Worm (Caenorhabditis elegans): Measurements from ENCODE around the gene ZK380.6.
"Not testable (repeated sequence)": the region's sequence is repeated elsewhere in the genome, so short reads cannot be mapped to it uniquely, and the experiment has no call there.

Gene ZK380.6

DNA sequence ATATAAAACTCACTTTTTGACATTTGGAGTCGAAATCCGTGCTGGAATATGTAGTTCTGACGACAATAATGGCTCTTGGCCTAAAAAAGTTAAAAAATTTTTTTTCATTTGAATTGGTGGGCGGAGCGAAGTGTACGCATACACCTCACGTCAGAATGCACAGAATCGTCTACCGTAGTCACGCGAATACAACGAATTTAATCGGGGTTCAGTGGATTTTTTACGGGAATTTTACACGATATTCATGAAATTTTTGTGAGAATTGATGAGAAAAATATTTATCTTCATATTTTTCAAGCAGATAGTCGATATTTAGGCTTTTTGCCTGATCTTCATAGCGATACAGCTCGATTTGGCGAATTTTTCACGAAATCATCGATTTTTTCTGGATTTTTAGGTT lies 14.5 kb downstream of the ZK380.6 start, which contains the start of gene R09H3.3:
R09H3.3 (minus strand) TSS at position 101 of the 400 bp plus-strand sequence.
- TF ChIP-seq flt-1 (GFP tag; IDR thresholded peaks at IDR 0.05) (no peak), ceh-36 (tag; optimal IDR thresholded peaks at IDR 0.05) (no peak)

DNA sequence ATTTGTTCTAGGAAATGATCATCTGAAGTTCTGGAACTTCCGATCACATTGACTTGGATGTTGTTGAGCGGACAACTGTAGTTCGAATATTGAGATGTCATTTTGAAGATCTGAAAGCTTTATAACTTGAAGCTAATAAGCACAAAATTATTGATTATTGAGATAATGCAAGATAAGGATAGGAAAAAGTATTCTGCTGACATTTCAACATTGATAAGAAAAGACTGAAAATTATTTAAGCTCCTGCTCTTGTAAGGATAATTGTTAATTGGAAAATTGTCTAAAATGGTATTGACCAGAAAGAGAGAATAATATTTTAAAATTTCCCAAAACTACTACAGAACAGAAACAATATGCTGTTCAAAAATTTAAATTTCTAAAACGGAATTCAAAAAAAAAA lies 19.8 kb downstream of the ZK380.6 start, which contains the start of gene tbx-31:
tbx-31 (minus strand) TSS at position 101 of the 400 bp plus-strand sequence.
- TF ChIP-seq tra-4 (tag; optimal IDR thresholded peaks at IDR 0.05) (no peak), ama-1 (optimal IDR thresholded peaks at IDR 0.05) (no peak), flt-1 (GFP tag; IDR thresholded peaks at IDR 0.05) (no peak), hmbx-1 (tag; optimal IDR thresholded peaks at IDR 0.05) (no peak), aly-1 (tag; optimal IDR thresholded peaks at IDR 0.05) (no peak), F13C5.2 (tag; optimal IDR thresholded peaks at IDR 0.05) (no peak)

DNA sequence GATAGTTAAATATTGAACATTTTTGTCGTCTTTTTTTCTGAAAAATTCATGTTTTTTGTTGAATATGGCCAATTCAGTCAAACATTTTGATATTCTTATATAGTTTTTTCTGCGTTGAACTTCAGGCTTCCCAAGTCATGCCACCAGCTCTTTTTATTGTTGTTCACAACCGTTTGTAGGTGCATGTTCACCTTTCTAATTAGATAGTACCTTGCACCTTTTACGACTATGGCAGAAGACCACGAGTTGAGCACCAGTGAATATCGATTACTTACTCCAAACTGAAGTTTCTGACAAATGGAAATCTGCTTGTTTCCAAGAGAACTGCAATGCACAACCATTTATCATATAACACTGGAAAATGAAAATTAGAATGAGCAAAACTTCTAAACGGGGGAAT lies 21.6 kb downstream of the ZK380.6 start:
- no peak for TF ChIP-seq tra-4 (tag; optimal IDR thresholded peaks at IDR 0.05)
- no peak for TF ChIP-seq flt-1 (GFP tag; IDR thresholded peaks at IDR 0.05)
- TF ChIP-seq tbx-37 (GFP tag; conservative IDR thresholded peaks at IDR 0.05) = no peak
- no peak for TF ChIP-seq ets-7 (tag; optimal IDR thresholded peaks at IDR 0.05)
- no peak for TF ChIP-seq hmbx-1 (tag; optimal IDR thresholded peaks at IDR 0.05)
- TF ChIP-seq pes-1 (GFP tag; IDR thresholded peaks at IDR 0.05) = no peak
- TF ChIP-seq aly-1 (tag; optimal IDR thresholded peaks at IDR 0.05) = no peak

DNA sequence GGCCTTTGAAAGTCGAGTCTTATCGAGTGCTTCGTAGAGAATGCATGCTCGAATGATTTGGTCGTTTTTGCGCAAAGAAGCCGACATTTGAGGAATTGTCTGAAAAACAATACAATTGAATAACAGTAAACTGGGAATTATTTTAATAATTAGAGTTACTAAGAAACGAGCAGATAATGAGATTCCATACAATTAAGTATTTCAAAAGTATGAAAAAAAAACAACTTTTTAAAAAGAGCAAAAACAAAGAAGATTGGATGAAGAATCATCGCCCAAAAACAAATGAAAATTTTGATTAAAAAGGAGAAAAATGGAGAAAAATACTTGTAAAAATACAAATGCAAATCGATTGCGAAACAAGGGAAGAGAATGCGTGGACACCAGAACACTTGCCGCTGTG lies 23.8 kb downstream of the ZK380.6 start, which contains the start of gene fbxa-170:
fbxa-170 (minus strand) TSS at position 101 of the 400 bp plus-strand sequence.
- TF ChIP-seq F13C5.2 (tag; optimal IDR thresholded peaks at IDR 0.05) (no peak), pes-1 (GFP tag; IDR thresholded peaks at IDR 0.05) (no peak), ceh-13 (GFP tag; optimal IDR thresholded peaks at IDR 0.05) (no peak), aly-1 (tag; optimal IDR thresholded peaks at IDR 0.05) (no peak), flt-1 (GFP tag; IDR thresholded peaks at IDR 0.05) (no peak), tbx-11 (GFP tag; IDR thresholded peaks at IDR 0.05) (no peak), hmbx-1 (tag; optimal IDR thresholded peaks at IDR 0.05) (no peak), ama-1 (optimal IDR thresholded peaks at IDR 0.05) (no peak), tra-4 (tag; optimal IDR thresholded peaks at IDR 0.05) (no peak), tbx-37 (GFP tag; conservative IDR thresholded peaks at IDR 0.05) (no peak), scrt-1 (GFP tag; IDR thresholded peaks at IDR 0.05) (no peak), sea-1 (GFP tag; conservative IDR thresholded peaks at IDR 0.05) (no peak), hnd-1 (tag; optimal IDR thresholded peaks at IDR 0.05) (no peak)

DNA sequence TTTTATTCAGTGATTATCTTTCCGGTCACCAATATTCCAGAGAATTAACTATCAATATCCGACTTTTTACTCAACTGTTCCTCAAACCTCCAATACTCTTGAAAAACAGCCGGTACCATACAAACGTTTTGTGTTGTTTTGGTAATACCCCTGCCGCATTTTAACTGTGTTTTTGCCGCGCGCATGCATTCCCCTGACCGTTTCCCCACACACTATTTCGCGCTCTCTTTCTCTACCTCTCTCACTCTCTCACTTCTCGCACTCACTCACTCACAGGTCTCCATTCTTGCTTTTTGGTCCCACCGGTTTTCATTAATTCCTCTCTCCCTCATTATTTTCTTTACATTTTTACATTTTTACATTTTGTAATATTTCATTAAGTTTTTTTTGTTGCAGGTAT lies 28.3 kb downstream of the ZK380.6 start, which contains the start of gene meg-4:
meg-4 (plus strand) TSS at position 397 of the 400 bp plus-strand sequence.
- no peak for TF ChIP-seq B0310.2 (tag; optimal IDR thresholded peaks at IDR 0.05)
- TF ChIP-seq aly-1 (tag; optimal IDR thresholded peaks at IDR 0.05) = no peak
- no peak for TF ChIP-seq hnd-1 (tag; optimal IDR thresholded peaks at IDR 0.05)
- no peak for TF ChIP-seq flt-1 (GFP tag; IDR thresholded peaks at IDR 0.05)
- no peak for TF ChIP-seq hmbx-1 (tag; optimal IDR thresholded peaks at IDR 0.05)
- TF ChIP-seq tbx-11 (GFP tag; IDR thresholded peaks at IDR 0.05) = no peak
- no peak for TF ChIP-seq hmg-4 (GFP tag; optimal IDR thresholded peaks at IDR 0.05)
- TF ChIP-seq ceh-36 (tag; optimal IDR thresholded peaks at IDR 0.05) = no peak
- TF ChIP-seq sea-1 (GFP tag; conservative IDR thresholded peaks at IDR 0.05) = no peak
- no peak for TF ChIP-seq ceh-13 (GFP tag; optimal IDR thresholded peaks at IDR 0.05)
- TF ChIP-seq pes-1 (GFP tag; IDR thresholded peaks at IDR 0.05) = no peak
- no peak for TF ChIP-seq tra-4 (tag; optimal IDR thresholded peaks at IDR 0.05)
- TF ChIP-seq ama-1 (optimal IDR thresholded peaks at IDR 0.05) = no peak
- TF ChIP-seq F13C5.2 (tag; optimal IDR thresholded peaks at IDR 0.05) = no peak
- TF ChIP-seq tbx-37 (GFP tag; conservative IDR thresholded peaks at IDR 0.05) = no peak
- no peak for TF ChIP-seq ets-7 (tag; optimal IDR thresholded peaks at IDR 0.05)
- no peak for TF ChIP-seq scrt-1 (GFP tag; IDR thresholded peaks at IDR 0.05)

DNA sequence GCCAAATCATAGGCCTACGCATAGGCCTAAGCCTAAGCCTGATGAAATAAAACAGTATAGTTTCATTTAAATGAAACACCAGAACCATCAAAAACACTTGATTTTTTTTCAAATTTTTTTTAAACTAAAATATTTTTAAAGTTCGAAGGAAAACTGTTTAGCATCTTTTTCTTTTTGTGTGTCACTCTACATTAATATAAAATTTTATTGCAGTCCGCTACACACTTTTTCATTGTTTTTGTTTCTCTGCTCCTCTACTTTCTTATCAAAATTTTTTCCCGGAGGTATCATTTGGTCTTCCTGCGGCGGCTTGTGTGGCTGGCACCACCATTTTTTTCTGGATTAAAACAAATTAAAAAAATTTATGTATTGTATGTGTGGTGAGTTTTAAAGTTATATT lies 32.8 kb downstream of the ZK380.6 start, which contains the start of gene C36C9.11:
C36C9.11 (plus strand) TSS at position 301 of the 400 bp plus-strand sequence.
- TF ChIP-seq F13C5.2, hnd-1, aly-1 (tag; optimal IDR thresholded peaks at IDR 0.05): not testable (repeated sequence)

DNA sequence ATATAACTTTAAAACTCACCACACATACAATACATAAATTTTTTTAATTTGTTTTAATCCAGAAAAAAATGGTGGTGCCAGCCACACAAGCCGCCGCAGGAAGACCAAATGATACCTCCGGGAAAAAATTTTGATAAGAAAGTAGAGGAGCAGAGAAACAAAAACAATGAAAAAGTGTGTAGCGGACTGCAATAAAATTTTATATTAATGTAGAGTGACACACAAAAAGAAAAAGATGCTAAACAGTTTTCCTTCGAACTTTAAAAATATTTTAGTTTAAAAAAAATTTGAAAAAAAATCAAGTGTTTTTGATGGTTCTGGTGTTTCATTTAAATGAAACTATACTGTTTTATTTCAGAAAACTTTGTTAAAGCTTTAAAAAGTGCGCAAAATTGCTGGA lies 35.8 kb downstream of the ZK380.6 start, which contains the start of gene C36C9.12:
C36C9.12 (minus strand) TSS at position 101 of the 400 bp plus-strand sequence.
- TF ChIP-seq ceh-36 (tag; optimal IDR thresholded peaks at IDR 0.05); pes-1 (GFP tag; IDR thresholded peaks at IDR 0.05); hmbx-1 (tag; optimal IDR thresholded peaks at IDR 0.05): not testable (repeated sequence)

DNA sequence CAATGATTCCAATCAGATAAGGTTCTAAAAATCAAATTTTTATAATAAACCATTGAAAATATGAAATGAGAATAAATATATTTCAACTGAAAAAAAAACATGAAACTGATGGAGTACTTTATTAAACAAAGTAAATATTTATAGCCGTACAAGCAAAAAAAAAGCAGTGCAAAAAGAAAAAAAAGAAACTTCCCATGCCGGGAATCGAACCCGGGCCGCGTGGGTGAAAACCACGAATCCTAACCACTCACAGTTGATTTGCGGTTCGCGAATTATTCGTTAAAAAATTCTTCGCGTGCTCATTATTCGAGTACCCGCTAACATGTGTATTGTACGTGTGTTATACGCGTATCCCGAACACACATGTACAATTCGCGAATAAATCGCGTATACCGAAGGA lies 36.6 kb downstream of the ZK380.6 start, which contains the start of gene C36C9.6:
C36C9.6 (minus strand) TSS at position 101 of the 400 bp plus-strand sequence.
- TF ChIP-seq scrt-1 (GFP tag; IDR thresholded peaks at IDR 0.05); ets-7 (tag; optimal IDR thresholded peaks at IDR 0.05); ama-1 (optimal IDR thresholded peaks at IDR 0.05): not testable (repeated sequence)

DNA sequence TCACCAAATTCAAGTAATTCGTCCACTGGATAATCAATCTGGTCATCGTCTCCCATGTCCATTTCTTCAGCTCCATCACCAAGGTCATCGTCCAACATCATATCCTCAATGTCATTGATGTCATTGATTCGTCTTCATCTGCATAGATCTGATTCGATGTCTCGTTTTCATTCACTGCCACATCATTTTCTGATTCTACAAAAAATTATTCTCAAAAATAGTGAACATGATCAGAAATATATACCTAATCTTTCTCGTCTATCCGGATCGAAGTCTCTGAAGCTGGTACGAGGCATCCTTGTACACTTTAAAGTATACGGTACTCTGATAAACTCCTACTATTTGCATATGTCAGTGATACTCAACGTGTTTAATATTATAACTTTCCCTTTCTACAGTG lies 42.6 kb downstream of the ZK380.6 start, which contains the start of gene C36C9.4:
C36C9.4 (minus strand) TSS at position 101 of the 400 bp plus-strand sequence.
- TF ChIP-seq tbx-11 (GFP tag; IDR thresholded peaks at IDR 0.05); ets-7 (tag; optimal IDR thresholded peaks at IDR 0.05); tra-4 (tag; optimal IDR thresholded peaks at IDR 0.05): not testable (repeated sequence)
